Fruit fly (Drosophila melanogaster) whole organism, embryonic: ENCODE data around the gene dpr14.
A peak's percentile ranks its signal among the peaks of the same experiment; 100 is the strongest.

Experiments
- ATbp ChIP-seq: fragments of 200-800 bp; sonication (Bioruptor generic); optimal IDR thresholded peaks from 2 replicates; lab custom pipeline; 2017; ENCODE audit warnings: missing biosample characterization, mild to moderate bottlenecking, missing genetic modification characterization, missing genetic modification reagents
- Ada2b ChIP-seq: fragments of 200-800 bp; sonication (Bioruptor generic); IDR thresholded peaks from 2 replicates; pipeline ENCODE4 v1.3.6; 2022; ENCODE audit warnings: missing biosample characterization, missing genetic modification characterization
- Adf1 ChIP-seq: fragments of 200-800 bp; sonication (Bioruptor generic); IDR thresholded peaks from 2 replicates; pipeline ENCODE4 v1.3.6; 2022; ENCODE audit warnings: missing biosample characterization, missing genetic modification characterization
- B-H2 ChIP-seq: fragments of 200-800 bp; sonication (Bioruptor generic); optimal IDR thresholded peaks from 2 replicates; lab custom pipeline; 2018; ENCODE audit warnings: missing biosample characterization, mild to moderate bottlenecking, missing genetic modification characterization
- BtbVII ChIP-seq: fragments of 200-800 bp; sonication (Bioruptor generic); optimal IDR thresholded peaks from 3 replicates; lab custom pipeline; 2017; ENCODE audit warnings: missing biosample characterization, mild to moderate bottlenecking, missing genetic modification characterization
- CG10147 ChIP-seq: fragments of 200-800 bp; sonication (Bioruptor generic); optimal IDR thresholded peaks from 2 replicates; lab custom pipeline; 2019; ENCODE audit warnings: missing biosample characterization, mild to moderate bottlenecking, missing genetic modification characterization, moderate library complexity
- CG10274 ChIP-seq: fragments of 200-800 bp; sonication (Bioruptor generic); optimal IDR thresholded peaks from 3 replicates; lab custom pipeline; 2017; ENCODE audit warnings: missing biosample characterization, mild to moderate bottlenecking, missing genetic modification characterization
- CG10959 ChIP-seq: fragments of 200-800 bp; sonication (Bioruptor generic); IDR thresholded peaks from 2 replicates; pipeline ENCODE4 v1.3.6; 2022; ENCODE audit warnings: missing biosample characterization, missing genetic modification characterization
- CG11456 ChIP-seq: fragments of 200-800 bp; sonication (Bioruptor generic); IDR thresholded peaks from 3 replicates; pipeline ENCODE4 v1.3.6; 2022; ENCODE audit warnings: missing biosample characterization, missing genetic modification characterization
- CG11560 ChIP-seq: fragments of 200-800 bp; sonication (Bioruptor generic); IDR thresholded peaks from 3 replicates; pipeline ENCODE4 v1.3.6; 2022; ENCODE audit warnings: missing biosample characterization, missing genetic modification characterization
- CG13287 ChIP-seq: fragments of 200-800 bp; sonication (Bioruptor generic); IDR thresholded peaks from 2 replicates; pipeline ENCODE4 v1.3.6; 2022; ENCODE audit warnings: missing biosample characterization, missing genetic modification characterization; ENCODE audit not compliant: partially characterized antibody
- CG14014 ChIP-seq: fragments of 200-800 bp; sonication (Bioruptor generic); IDR thresholded peaks from 2 replicates; pipeline ENCODE4 v1.3.6; 2022; ENCODE audit warnings: missing biosample characterization, missing genetic modification characterization
- CG14667 ChIP-seq: fragments of 200-800 bp; sonication (Bioruptor generic); IDR thresholded peaks from 2 replicates; pipeline ENCODE4 v1.3.6; 2022; ENCODE audit warnings: missing biosample characterization, missing genetic modification characterization
- CG15011 ChIP-seq: fragments of 200-800 bp; sonication (Bioruptor generic); optimal IDR thresholded peaks from 3 replicates; lab custom pipeline; 2018; ENCODE audit warnings: missing biosample characterization, mild to moderate bottlenecking, missing genetic modification characterization
- CG15601 ChIP-seq: fragments of 200-800 bp; sonication (Bioruptor generic); optimal IDR thresholded peaks from 3 replicates; lab custom pipeline; 2019; ENCODE audit warnings: missing biosample characterization, mild to moderate bottlenecking, missing genetic modification characterization, moderate library complexity
- CG17612 ChIP-seq: fragments of 200-800 bp; sonication (Bioruptor generic); IDR thresholded peaks from 2 replicates; pipeline ENCODE4 v1.3.6; 2022; ENCODE audit warnings: missing biosample characterization, missing genetic modification characterization
- CG2116 ChIP-seq: fragments of 200-800 bp; sonication (Bioruptor generic); optimal IDR thresholded peaks from 3 replicates; lab custom pipeline; 2018; ENCODE audit warnings: missing biosample characterization, mild to moderate bottlenecking, missing genetic modification characterization
- CG31388 ChIP-seq: fragments of 200-800 bp; sonication (Bioruptor generic); optimal IDR thresholded peaks from 2 replicates; lab custom pipeline; 2016; ENCODE audit warnings: missing biosample characterization, missing genetic modification characterization
- CG31441 ChIP-seq: fragments of 200-800 bp; sonication (Bioruptor generic); IDR thresholded peaks from 2 replicates; pipeline ENCODE4 v1.3.6; 2022; ENCODE audit warnings: missing biosample characterization, missing genetic modification characterization
- CG4854 ChIP-seq: fragments of 200-800 bp; sonication (Bioruptor generic); optimal IDR thresholded peaks from 2 replicates; lab custom pipeline; 2016; ENCODE audit warnings: missing biosample characterization, missing genetic modification characterization, inconsistent platforms
- CG8765 ChIP-seq: fragments of 200-800 bp; sonication (Bioruptor generic); IDR thresholded peaks from 2 replicates; pipeline ENCODE4 v1.3.6; 2022; ENCODE audit warnings: missing biosample characterization, missing genetic modification characterization
- CG8944 ChIP-seq: fragments of 200-800 bp; sonication (Bioruptor generic); optimal IDR thresholded peaks from 3 replicates; lab custom pipeline; 2016; ENCODE audit warnings: missing biosample characterization, missing genetic modification characterization
- CG9609 ChIP-seq: fragments of 200-800 bp; sonication (Bioruptor generic); optimal IDR thresholded peaks from 3 replicates; lab custom pipeline; 2016; ENCODE audit warnings: missing biosample characterization, missing genetic modification characterization
- Dll ChIP-seq: fragments of 200-800 bp; sonication (Bioruptor generic); IDR thresholded peaks from 4 replicates; pipeline ENCODE4 v1.3.6; 2022; ENCODE audit warnings: missing biosample characterization, missing genetic modification characterization; ENCODE audit not compliant: partially characterized antibody
- Drgx ChIP-seq: fragments of 200-800 bp; sonication (Bioruptor generic); IDR thresholded peaks from 2 replicates; pipeline ENCODE4 v1.3.6; 2022; ENCODE audit warnings: missing biosample characterization, missing genetic modification characterization
- E2f2 ChIP-seq: fragments of 200-800 bp; sonication (Bioruptor generic); IDR thresholded peaks from 2 replicates; pipeline ENCODE4 v1.3.6; 2022; ENCODE audit warnings: missing biosample characterization, missing genetic modification characterization
- HLH54F ChIP-seq: fragments of 200-800 bp; sonication (Bioruptor generic); optimal IDR thresholded peaks from 3 replicates; lab custom pipeline; 2016; ENCODE audit warnings: missing biosample characterization, missing genetic modification characterization
- HmgD ChIP-seq: fragments of 200-800 bp; sonication (Bioruptor generic); optimal IDR thresholded peaks from 3 replicates; lab custom pipeline; 2016; ENCODE audit warnings: missing biosample characterization, missing genetic modification characterization
- Mes4 ChIP-seq: fragments of 200-800 bp; sonication (Bioruptor generic); optimal IDR thresholded peaks from 2 replicates; lab custom pipeline; 2016; ENCODE audit warnings: missing biosample characterization, missing genetic modification characterization
- NK7.1 ChIP-seq: fragments of 200-800 bp; sonication (Bioruptor generic); optimal IDR thresholded peaks from 3 replicates; lab custom pipeline; 2016; ENCODE audit warnings: missing biosample characterization, missing genetic modification characterization
- Optix ChIP-seq: fragments of 200-800 bp; sonication (Bioruptor generic); IDR thresholded peaks from 3 replicates; pipeline ENCODE4 v1.3.6; 2022; ENCODE audit warnings: missing biosample characterization, missing genetic modification characterization
- Six4 ChIP-seq: fragments of 200-800 bp; sonication (Bioruptor generic); optimal IDR thresholded peaks from 2 replicates; lab custom pipeline; 2016; ENCODE audit warnings: missing biosample characterization, missing genetic modification characterization
- Ssrp ChIP-seq: fragments of 200-800 bp; sonication (Bioruptor generic); optimal IDR thresholded peaks from 2 replicates; lab custom pipeline; 2018; ENCODE audit warnings: missing biosample characterization, mild to moderate bottlenecking, missing genetic modification characterization, moderate library complexity
- amos ChIP-seq: fragments of 200-800 bp; sonication (Bioruptor generic); IDR thresholded peaks from 2 replicates; pipeline ENCODE4 v1.3.6; 2022; ENCODE audit warnings: missing biosample characterization, missing genetic modification characterization; ENCODE audit not compliant: partially characterized antibody
- az2 ChIP-seq: fragments of 200-800 bp; sonication (Bioruptor generic); optimal IDR thresholded peaks from 3 replicates; lab custom pipeline; 2016; ENCODE audit warnings: missing biosample characterization, missing genetic modification characterization
- cwo ChIP-seq: fragments of 200-800 bp; sonication (Bioruptor generic); optimal IDR thresholded peaks from 3 replicates; lab custom pipeline; 2017; ENCODE audit warnings: missing biosample characterization, missing genetic modification characterization, mild to moderate bottlenecking, moderate library complexity, missing genetic modification reagents
- jigr1 ChIP-seq: fragments of 200-800 bp; sonication (Bioruptor generic); IDR thresholded peaks from 3 replicates; pipeline ENCODE4 v1.3.6; 2022; ENCODE audit warnings: missing biosample characterization, missing genetic modification characterization
- kay ChIP-seq: fragments of 200-800 bp; sonication (Bioruptor generic); optimal IDR thresholded peaks from 2 replicates; lab custom pipeline; 2016; ENCODE audit warnings: missing biosample characterization, missing genetic modification characterization
- pho ChIP-seq: fragments of 200-800 bp; sonication (Bioruptor generic); optimal IDR thresholded peaks from 2 replicates; lab custom pipeline; 2016; ENCODE audit warnings: missing biosample characterization, missing genetic modification characterization
- pum ChIP-seq: fragments of 200-800 bp; sonication (Bioruptor generic); optimal IDR thresholded peaks from 2 replicates; lab custom pipeline; 2016; ENCODE audit warnings: missing biosample characterization, missing genetic modification characterization
- run ChIP-seq: fragments of 200-800 bp; sonication (Bioruptor generic); optimal IDR thresholded peaks from 3 replicates; lab custom pipeline; 2018; ENCODE audit warnings: missing biosample characterization, mild to moderate bottlenecking, missing genetic modification characterization
- salm ChIP-seq: fragments of 200-800 bp; sonication (Bioruptor generic); optimal IDR thresholded peaks from 2 replicates; lab custom pipeline; 2018; ENCODE audit warnings: missing biosample characterization, mild to moderate bottlenecking, missing genetic modification characterization
- sc ChIP-seq, 3 experiments: fragments of >200 bp in 2 of 3; fragments of 200-800 bp in 1 of 3; sonication (Bioruptor generic) in 1 of 3; optimal IDR thresholded peaks; 2 replicates in 2 of 3; 3 replicates in 1 of 3; lab custom pipeline; 2017; ENCODE audit warnings: mild to moderate bottlenecking in 1 of 3, missing biosample characterization in 1 of 3, missing genetic modification characterization in 1 of 3, missing genetic modification reagents in 1 of 3
- sens ChIP-seq: fragments of 200-800 bp; sonication (Bioruptor generic); peaks from one replicate; lab custom pipeline; 2016; ENCODE audit warnings: missing biosample characterization, missing genetic modification characterization
- sob ChIP-seq: fragments of 200-800 bp; sonication (Bioruptor generic); IDR thresholded peaks from 2 replicates; pipeline ENCODE4 v1.3.6; 2022; ENCODE audit warnings: missing biosample characterization, missing genetic modification characterization
- stwl ChIP-seq: fragments of 200-800 bp; sonication (Bioruptor generic); optimal IDR thresholded peaks from 3 replicates; lab custom pipeline; 2018; ENCODE audit warnings: missing biosample characterization, mild to moderate bottlenecking, missing genetic modification characterization, moderate library complexity
- tna ChIP-seq: fragments of 200-800 bp; sonication (Bioruptor generic); IDR thresholded peaks from 2 replicates; pipeline ENCODE4 v1.3.6; 2022; ENCODE audit warnings: missing biosample characterization, missing genetic modification characterization; ENCODE audit not compliant: partially characterized antibody
- tup ChIP-seq: fragments of 200-800 bp; sonication (Bioruptor generic); optimal IDR thresholded peaks from 2 replicates; lab custom pipeline; 2016; ENCODE audit warnings: missing biosample characterization, mild to moderate bottlenecking, missing genetic modification characterization, moderate library complexity
- yki ChIP-seq: fragments of >200 bp; optimal IDR thresholded peaks from 3 replicates; lab custom pipeline; 2018
- zf30C ChIP-seq: fragments of 200-800 bp; sonication (Bioruptor generic); optimal IDR thresholded peaks from 3 replicates; lab custom pipeline; 2018; ENCODE audit warnings: missing biosample characterization, mild to moderate bottlenecking, missing genetic modification characterization

Gene dpr14

dm6 chrX:7920081-7920688 is 12.1 kb upstream of the dpr14 start, which contains the start of the genes hdm and Ykt6 (continued):
- TF ChIP-seq CG14014 (GFP tag; lab: Robert Waterston, UW): peak; percentile 81
- no peak for TF ChIP-seq ATbp
- TF ChIP-seq Adf1 (GFP tag; lab: Robert Waterston, UW): peak; percentile 60
- TF ChIP-seq CG17612: peak; percentile 62
- peak; percentile 83 for TF ChIP-seq B-H2
- TF ChIP-seq jigr1 (GFP tag; lab: Robert Waterston, UW): 0 out of 3 replicates have a peak, but pooled peaks have one; percentile 20
- peak; percentile 61 for TF ChIP-seq Mes4 (GFP tag; lab: Kevin White, UChicago)
- TF ChIP-seq pho: peak; percentile 76
- no peak; the same call in 1 of the 2 replicates for TF ChIP-seq CG31441 (GFP tag; lab: Robert Waterston, UW)
- TF ChIP-seq zf30C (GFP tag; lab: Kevin White, UChicago): no peak
- peak; percentile 74 for TF ChIP-seq CG10959 (GFP tag; lab: Robert Waterston, UW)
- TF ChIP-seq Six4: peak; percentile 68
- peak; percentile 98 for TF ChIP-seq Dll (GFP tag; lab: Robert Waterston, UW)
- peak; percentile 71 for TF ChIP-seq CG14667 (GFP tag; lab: Robert Waterston, UW)
- peak; percentile 42 for TF ChIP-seq stwl (tag; lab: Kevin White, UChicago)
- TF ChIP-seq yki (lab: Kevin White, UChicago): no peak
- no peak for TF ChIP-seq run (tag; lab: Kevin White, UChicago)
- peak; percentile 66 for TF ChIP-seq CG15601 (tag; lab: Kevin White, UChicago)
- peak; percentile 85; the same call in 2 of the 3 replicates for TF ChIP-seq Optix (GFP tag; lab: Robert Waterston, UW)
- peak; percentile 85 for TF ChIP-seq E2f2 (GFP tag; lab: Robert Waterston, UW)
- TF ChIP-seq sc (optimal IDR thresholded peaks at IDR 0.05; lab: Kevin White, UChicago): no peak
- no peak for TF ChIP-seq sc (GFP tag; optimal IDR thresholded peaks at IDR 0.05; lab: Kevin White, UChicago)
- TF ChIP-seq tup (GFP tag; lab: Kevin White, UChicago): peak; percentile 60
- TF ChIP-seq HmgD: peak; percentile 70
- peak; percentile 98 for TF ChIP-seq CG13287 (GFP tag; lab: Robert Waterston, UW)
- TF ChIP-seq kay (GFP tag; lab: Kevin White, UChicago): peak; percentile 79
- peak; percentile 81 for TF ChIP-seq HLH54F
- TF ChIP-seq CG31388: peak; percentile 8
- TF ChIP-seq Drgx: peak; percentile 70
- no peak; the same call in 1 of the 3 replicates for TF ChIP-seq CG11456 (GFP tag; lab: Robert Waterston, UW)
- no peak for TF ChIP-seq CG10147 (GFP tag; lab: Kevin White, UChicago)
- TF ChIP-seq amos (GFP tag; lab: Robert Waterston, UW): peak; percentile 93
- TF ChIP-seq sob: peak; percentile 90
- peak; percentile 28 for TF ChIP-seq CG4854
- TF ChIP-seq Ada2b (GFP tag; lab: Robert Waterston, UW): peak; percentile 69
- peak; percentile 12 for TF ChIP-seq salm (tag; lab: Kevin White, UChicago)
- peak; percentile 80 for TF ChIP-seq pum (GFP tag; lab: Kevin White, UChicago)
- TF ChIP-seq az2 (GFP tag; lab: Kevin White, UChicago): peak; percentile 77
- TF ChIP-seq CG10274 (GFP tag; lab: Kevin White, UChicago): no peak
- peak; percentile 84 for TF ChIP-seq CG9609 (GFP tag; lab: Kevin White, UChicago)
- no peak for TF ChIP-seq CG15011 (GFP tag; lab: Kevin White, UChicago)
- TF ChIP-seq CG8765 (GFP tag; lab: Robert Waterston, UW): peak; percentile 80
- peak; percentile 51 for TF ChIP-seq NK7.1 (GFP tag; lab: Kevin White, UChicago)
- TF ChIP-seq sens (GFP tag; lab: Kevin White, UChicago): peak; percentile 97
- TF ChIP-seq tna (GFP tag; lab: Robert Waterston, UW): peak; percentile 91
- TF ChIP-seq BtbVII: peak; percentile 9
- peak; percentile 88 for TF ChIP-seq CG2116 (GFP tag; lab: Kevin White, UChicago)
- no peak for TF ChIP-seq cwo
- TF ChIP-seq Ssrp (tag; lab: Kevin White, UChicago): peak; percentile 53
- TF ChIP-seq CG8944 (GFP tag; lab: Kevin White, UChicago): peak; percentile 71
- peak; percentile 65; the same call in 2 of the 3 replicates for TF ChIP-seq CG11560 (tag; lab: Robert Waterston, UW)
